Fruit fly (Drosophila melanogaster) whole organism, pupa: ENCODE data around the gene Cyt-c1L.

Experiments used
- CG10348 ChIP-seq: fragments of 200-800 bp; sonication (Bioruptor generic); IDR thresholded peaks from 2 replicates; pipeline ENCODE4 v1.3.6; 2022; ENCODE audit warnings: missing biosample characterization, missing genetic modification characterization
- CG12605 ChIP-seq: fragments of 200-800 bp; sonication (Bioruptor generic); IDR thresholded peaks from 2 replicates; pipeline ENCODE4 v1.3.6; 2022; ENCODE audit warnings: missing biosample characterization, missing genetic modification characterization
- CG13204 ChIP-seq: fragments of 200-800 bp; sonication (Bioruptor generic); optimal IDR thresholded peaks from 2 replicates; lab custom pipeline; 2018; ENCODE audit warnings: missing biosample characterization, mild to moderate bottlenecking, missing genetic modification characterization, moderate library complexity
- CG14655 ChIP-seq: fragments of 200-800 bp; sonication (Bioruptor generic); optimal IDR thresholded peaks from 3 replicates; lab custom pipeline; 2017; ENCODE audit warnings: mild to moderate bottlenecking, missing biosample characterization, missing genetic modification reagents, missing genetic modification characterization
- CG15710 ChIP-seq: fragments of 200-800 bp; sonication (Bioruptor generic); optimal IDR thresholded peaks from 2 replicates; lab custom pipeline; 2018; ENCODE audit warnings: missing biosample characterization, mild to moderate bottlenecking, missing genetic modification characterization, moderate library complexity
- CG17806 ChIP-seq: fragments of 200-800 bp; sonication (Bioruptor generic); optimal IDR thresholded peaks from 2 replicates; lab custom pipeline; 2018; ENCODE audit warnings: missing biosample characterization, mild to moderate bottlenecking, missing genetic modification characterization, moderate library complexity
- CG32121 ChIP-seq: fragments of 200-800 bp; sonication (Bioruptor generic); IDR thresholded peaks from 2 replicates; pipeline ENCODE4 v1.3.6; 2022; ENCODE audit warnings: missing biosample characterization, missing genetic modification characterization
- CG34367 ChIP-seq: fragments of 200-800 bp; sonication (Bioruptor generic); optimal IDR thresholded peaks from 2 replicates; lab custom pipeline; 2018; ENCODE audit warnings: missing biosample characterization, mild to moderate bottlenecking, missing genetic modification characterization
- CG4496 ChIP-seq: fragments of 200-800 bp; sonication (Bioruptor generic); IDR thresholded peaks from 3 replicates; pipeline ENCODE4 v1.3.6; 2022; ENCODE audit warnings: missing biosample characterization, missing genetic modification characterization
- CG8159 ChIP-seq: fragments of 200-800 bp; sonication (Bioruptor generic); optimal IDR thresholded peaks from 3 replicates; lab custom pipeline; 2018; ENCODE audit warnings: missing biosample characterization, mild to moderate bottlenecking, missing genetic modification characterization, moderate library complexity
- CG8301 ChIP-seq: fragments of 200-800 bp; sonication (Bioruptor generic); optimal IDR thresholded peaks from 2 replicates; lab custom pipeline; 2018; ENCODE audit warnings: missing biosample characterization, mild to moderate bottlenecking, missing genetic modification characterization
- CG9948 ChIP-seq: fragments of 200-800 bp; sonication (Bioruptor generic); optimal IDR thresholded peaks from 2 replicates; lab custom pipeline; 2018; ENCODE audit warnings: missing biosample characterization, mild to moderate bottlenecking, missing genetic modification characterization, moderate library complexity
- D1 ChIP-seq: fragments of 200-800 bp; sonication (Bioruptor generic); optimal IDR thresholded peaks from 2 replicates; lab custom pipeline; 2018; ENCODE audit warnings: missing biosample characterization, mild to moderate bottlenecking, missing genetic modification characterization, moderate library complexity
- EcR ChIP-seq: fragments of 200-800 bp; sonication (Bioruptor generic); optimal IDR thresholded peaks from 3 replicates; lab custom pipeline; 2019; ENCODE audit warnings: missing biosample characterization, missing genetic modification characterization, mild to moderate bottlenecking, moderate library complexity, missing genetic modification reagents
- Ets98B ChIP-seq: fragments of 200-800 bp; sonication (Bioruptor generic); IDR thresholded peaks from 2 replicates; pipeline ENCODE4 v1.3.6; 2022; ENCODE audit warnings: missing biosample characterization, missing genetic modification characterization
- Pif1A ChIP-seq: fragments of 200-800 bp; sonication (Bioruptor generic); optimal IDR thresholded peaks from 3 replicates; lab custom pipeline; 2016; ENCODE audit warnings: missing biosample characterization, missing genetic modification characterization
- Pif1B ChIP-seq: fragments of 200-800 bp; sonication (Bioruptor generic); optimal IDR thresholded peaks from 3 replicates; lab custom pipeline; 2016; ENCODE audit warnings: missing biosample characterization, missing genetic modification characterization
- Snoo ChIP-seq: fragments of 200-800 bp; sonication (Bioruptor generic); optimal IDR thresholded peaks from 3 replicates; lab custom pipeline; 2017; ENCODE audit warnings: missing biosample characterization, mild to moderate bottlenecking, missing genetic modification characterization, inconsistent platforms
- fd96Ca ChIP-seq: fragments of 200-800 bp; sonication (Bioruptor generic); IDR thresholded peaks from 3 replicates; pipeline ENCODE4 v1.3.6; 2022; ENCODE audit warnings: missing biosample characterization, missing genetic modification characterization
- gl ChIP-seq: fragments of 200-800 bp; sonication (Bioruptor generic); optimal IDR thresholded peaks from 2 replicates; lab custom pipeline; 2018; ENCODE audit warnings: missing biosample characterization, mild to moderate bottlenecking, missing genetic modification characterization
- rn ChIP-seq: fragments of 200-800 bp; sonication (Bioruptor generic); IDR thresholded peaks from 2 replicates; pipeline ENCODE4 v1.3.6; 2022; ENCODE audit warnings: missing biosample characterization, missing genetic modification characterization

The Cyt-c1L gene

DNA sequence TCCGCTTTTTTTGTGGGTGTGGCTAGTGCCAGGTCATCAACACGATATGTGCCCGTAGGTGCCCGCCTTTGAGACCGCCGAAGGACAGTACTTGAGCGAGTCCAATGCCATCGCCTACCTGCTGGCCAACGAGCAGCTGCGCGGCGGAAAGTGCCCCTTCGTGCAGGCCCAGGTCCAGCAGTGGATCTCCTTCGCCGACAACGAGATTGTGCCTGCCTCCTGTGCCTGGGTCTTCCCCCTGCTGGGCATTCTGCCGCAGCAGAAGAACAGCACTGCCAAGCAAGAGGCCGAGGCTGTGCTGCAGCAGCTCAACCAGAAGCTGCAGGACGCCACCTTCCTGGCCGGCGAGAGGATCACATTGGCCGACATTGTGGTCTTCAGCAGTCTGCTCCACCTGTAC is 16.7 kb upstream of the Cyt-c1L start:
- TF ChIP-seq CG12605 (GFP tag; lab: Robert Waterston, UW): no peak
- no peak for TF ChIP-seq Ets98B (GFP tag; lab: Robert Waterston, UW)
- TF ChIP-seq CG9948 (tag; lab: Kevin White, UChicago): no peak
- no peak for TF ChIP-seq Snoo (tag; lab: Kevin White, UChicago)
- no peak for TF ChIP-seq CG8301 (tag; lab: Kevin White, UChicago)
- TF ChIP-seq CG4496: no peak
- TF ChIP-seq CG8159 (tag; lab: Kevin White, UChicago): no peak
- no peak for TF ChIP-seq rn (GFP tag; lab: Robert Waterston, UW)

DNA sequence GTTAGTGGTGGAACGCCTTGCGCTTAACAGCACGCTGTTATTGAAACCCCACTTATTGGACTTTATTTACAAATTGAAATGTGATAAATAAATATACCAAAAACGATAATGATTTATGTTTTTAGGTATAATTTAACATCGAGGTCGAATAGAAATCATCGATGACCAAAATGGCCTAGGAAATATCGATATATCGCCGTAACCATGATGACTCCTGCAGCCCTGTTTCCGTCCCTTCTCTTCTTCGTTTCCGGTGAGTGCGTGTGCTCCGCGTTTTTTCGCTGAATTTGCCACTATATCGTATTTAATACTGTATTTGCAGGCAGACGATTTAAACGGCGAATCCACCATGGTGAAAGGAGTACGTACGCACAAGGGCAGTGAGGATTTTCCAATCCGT is 16.0 kb upstream of the Cyt-c1L start, which contains the start of gene eEF1gamma:
TSS of gene eEF1gamma (plus strand) at position 225 of the 400 bp plus-strand sequence.
- peak; percentile 76 for TF ChIP-seq CG8159 (tag; lab: Kevin White, UChicago)
- TF ChIP-seq Pif1A: no peak
- TF ChIP-seq CG9948 (tag; lab: Kevin White, UChicago): peak; percentile 57
- no peak for TF ChIP-seq CG14655
- peak; percentile 78 for TF ChIP-seq Ets98B (GFP tag; lab: Robert Waterston, UW)
- no peak for TF ChIP-seq CG13204
- peak; percentile 86 for TF ChIP-seq gl (tag; lab: Kevin White, UChicago)
- TF ChIP-seq Pif1B (GFP tag; lab: Kevin White, UChicago): peak; percentile 76
- TF ChIP-seq CG10348: no peak
- TF ChIP-seq Snoo (tag; lab: Kevin White, UChicago): peak; percentile 96
- TF ChIP-seq CG34367: peak; percentile 88
- peak; percentile 15 for TF ChIP-seq EcR (GFP tag; lab: Kevin White, UChicago)
- TF ChIP-seq CG15710 (tag; lab: Kevin White, UChicago): peak; percentile 82
- peak; percentile 86 for TF ChIP-seq CG32121 (GFP tag; lab: Robert Waterston, UW)
- TF ChIP-seq fd96Ca (GFP tag; lab: Robert Waterston, UW): peak; percentile 85
- no peak for TF ChIP-seq D1 (tag; lab: Kevin White, UChicago)
- TF ChIP-seq CG4496: peak; percentile 93
- peak; percentile 67; the same call in 1 of the 2 replicates for TF ChIP-seq rn (GFP tag; lab: Robert Waterston, UW)
- TF ChIP-seq CG12605 (GFP tag; lab: Robert Waterston, UW): peak; percentile 78
- TF ChIP-seq CG8301 (tag; lab: Kevin White, UChicago): peak; percentile 72
- TF ChIP-seq CG17806: peak; percentile 65

DNA sequence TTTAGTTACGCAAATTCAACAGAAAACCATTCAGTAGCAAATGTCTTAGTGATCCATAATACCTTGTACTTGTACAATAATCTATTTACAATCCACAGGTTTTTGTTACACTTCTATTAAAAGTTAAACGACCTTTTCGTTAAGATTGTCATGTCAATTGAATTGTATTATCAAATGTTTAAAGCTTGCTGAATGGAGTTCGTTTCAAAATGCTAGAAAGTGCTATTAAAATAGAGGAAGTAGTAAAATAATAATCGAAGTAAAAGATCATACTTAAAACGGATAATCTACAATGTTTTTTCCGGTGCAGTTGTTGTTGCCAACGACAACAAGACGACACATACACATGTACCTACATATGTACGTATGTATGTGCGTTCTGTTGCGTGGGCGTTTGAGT is 14.1 kb upstream of the Cyt-c1L start:
- TF ChIP-seq CG17806 (no peak), CG8159 (tag; lab: Kevin White, UChicago) (peak; percentile 3), CG32121 (GFP tag; lab: Robert Waterston, UW) (no peak), CG8301 (tag; lab: Kevin White, UChicago) (peak; percentile 16), gl (tag; lab: Kevin White, UChicago) (no peak)

DNA sequence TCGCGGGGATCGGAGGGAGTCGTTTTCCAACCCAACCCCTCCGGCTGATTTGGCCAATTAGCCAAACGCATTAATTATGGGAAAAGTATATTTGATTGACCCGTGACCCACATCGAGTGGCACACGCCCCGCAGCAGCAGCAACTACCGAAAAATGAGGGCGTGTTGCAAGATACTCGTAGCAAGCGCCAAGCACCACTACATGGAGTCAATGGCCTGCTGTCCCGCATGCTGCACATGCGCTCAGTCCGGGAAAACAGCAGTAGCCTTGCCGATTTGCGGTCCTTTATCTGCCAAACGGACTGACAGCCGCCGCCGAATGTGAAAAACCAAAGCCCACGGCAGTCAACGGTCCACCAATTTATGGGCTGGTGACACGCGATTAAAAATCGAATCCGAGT is 13.4 kb upstream of the Cyt-c1L start:
- TF ChIP-seq CG8301 (tag; lab: Kevin White, UChicago): no peak
- no peak for TF ChIP-seq Pif1A
- no peak for TF ChIP-seq Snoo (tag; lab: Kevin White, UChicago)
- peak; percentile 2 for TF ChIP-seq EcR (GFP tag; lab: Kevin White, UChicago)
- TF ChIP-seq CG32121 (GFP tag; lab: Robert Waterston, UW): no peak

DNA sequence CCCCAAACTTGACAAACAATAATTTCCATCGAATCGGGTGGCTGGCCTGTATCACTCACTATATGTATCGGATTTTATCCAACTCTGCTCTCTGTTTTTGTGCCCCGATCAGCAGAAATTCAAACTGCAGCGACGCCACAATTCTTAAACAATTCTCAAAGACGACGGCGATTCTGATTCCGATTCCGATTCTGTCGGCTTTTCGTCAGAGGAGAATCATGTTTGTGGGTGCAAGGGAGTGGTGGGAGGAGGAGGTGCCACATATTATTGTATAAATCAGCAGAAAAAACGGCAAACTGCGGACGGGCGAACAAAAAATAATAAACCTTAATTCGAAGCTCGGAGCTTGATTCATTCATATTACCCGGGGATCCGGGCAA is 12.5 kb upstream of the Cyt-c1L start:
- TF ChIP-seq CG9948 (tag; lab: Kevin White, UChicago): no peak
- no peak for TF ChIP-seq CG15710 (tag; lab: Kevin White, UChicago)
- TF ChIP-seq gl (tag; lab: Kevin White, UChicago): no peak
- no peak for TF ChIP-seq CG8159 (tag; lab: Kevin White, UChicago)
- no peak for TF ChIP-seq CG34367
- TF ChIP-seq CG13204: no peak

DNA sequence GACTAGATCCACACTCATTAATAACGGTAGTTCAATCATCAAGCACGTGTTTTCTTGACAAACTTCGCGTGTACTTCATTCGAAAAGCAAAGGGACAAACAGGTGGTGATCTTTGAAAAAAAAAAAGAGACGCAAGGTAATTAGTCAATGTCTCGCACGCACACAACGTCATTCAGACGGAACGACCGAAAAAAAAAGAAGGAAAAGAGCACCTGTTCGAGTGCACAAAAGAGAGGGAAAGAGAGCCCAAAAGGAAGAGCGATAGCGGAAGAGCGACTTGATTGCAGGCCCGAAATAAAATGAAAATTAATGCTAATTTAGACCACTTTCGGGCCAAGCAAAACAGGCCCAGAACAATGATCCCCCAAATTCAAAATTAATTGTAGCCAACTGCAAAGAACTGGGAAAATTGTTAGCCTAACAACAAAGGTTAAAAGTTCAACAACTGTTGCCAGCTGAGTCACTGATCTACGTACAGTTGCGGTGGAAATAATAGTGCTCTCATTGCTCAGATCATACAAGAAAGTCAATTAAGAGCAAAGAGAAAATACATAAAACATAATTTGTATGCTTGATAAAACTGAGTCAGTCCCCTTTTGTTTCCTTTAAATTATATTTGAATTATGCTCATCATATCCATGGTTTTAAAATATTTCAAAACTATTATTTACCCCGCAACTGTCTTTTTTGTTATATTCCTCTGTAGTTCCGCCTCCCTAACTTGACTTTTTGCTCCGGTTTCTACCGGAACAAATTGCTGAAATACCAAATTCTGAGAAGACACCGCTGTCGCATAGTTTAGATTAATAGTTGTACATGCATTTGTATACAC is 11.9 kb upstream of the Cyt-c1L start:
- TF ChIP-seq fd96Ca (GFP tag; lab: Robert Waterston, UW) (no peak), CG8301 (tag; lab: Kevin White, UChicago) (no peak), D1 (tag; lab: Kevin White, UChicago) (no peak), Snoo (tag; lab: Kevin White, UChicago) (no peak), CG9948 (tag; lab: Kevin White, UChicago) (no peak), CG4496 (no peak), CG34367 (no peak), CG12605 (GFP tag; lab: Robert Waterston, UW) (no peak), Pif1B (GFP tag; lab: Kevin White, UChicago) (no peak), CG14655 (no peak), gl (tag; lab: Kevin White, UChicago) (no peak), rn (GFP tag; lab: Robert Waterston, UW) (no peak), Ets98B (GFP tag; lab: Robert Waterston, UW) (no peak), CG15710 (tag; lab: Kevin White, UChicago) (no peak), CG10348 (no peak), EcR (GFP tag; lab: Kevin White, UChicago) (no peak), CG13204 (no peak), CG32121 (GFP tag; lab: Robert Waterston, UW) (no peak), CG8159 (tag; lab: Kevin White, UChicago) (no peak)
